Worm (Caenorhabditis elegans) whole organism, young adult: ENCODE results near the gene dohh-1.

ENCODE experiments used
- B0035.1 ChIP-seq: sonication (generic microtip); optimal IDR thresholded peaks from 2 replicates; lab custom pipeline; 2016; ENCODE audit warnings: missing genetic modification characterization, mild to moderate bottlenecking, missing compliant biosample characterization, missing genotype, missing genetic modification reagents
- B0261.1 ChIP-seq: sonication (generic microtip); optimal IDR thresholded peaks from 2 replicates; lab custom pipeline; 2016; ENCODE audit warnings: mild to moderate bottlenecking, missing genetic modification characterization, moderate library complexity, missing compliant biosample characterization
- C06A6.2 ChIP-seq: fragments of 200-800 bp; sonication (Bioruptor generic); conservative IDR thresholded peaks from 2 replicates; pipeline ENCODE4 v1.3.6; 2022; ENCODE audit warnings: missing genetic modification characterization, missing compliant biosample characterization
- D2030.7 ChIP-seq: fragments of 200-800 bp; sonication (Bioruptor generic); IDR thresholded peaks from 2 replicates; pipeline ENCODE4 v1.3.6; 2022; ENCODE audit warnings: missing genetic modification reagents, missing genetic modification characterization, missing compliant biosample characterization
- F39B2.1 ChIP-seq: fragments of 200-800 bp; sonication (Bioruptor generic); IDR thresholded peaks from 2 replicates; pipeline ENCODE4 v1.3.6; 2022; ENCODE audit warnings: missing genetic modification reagents, missing genetic modification characterization, missing compliant biosample characterization
- F57C9.4 ChIP-seq: sonication (generic microtip); optimal IDR thresholded peaks from 2 replicates; lab custom pipeline; 2017; ENCODE audit warnings: mild to moderate bottlenecking, missing genetic modification characterization, missing compliant biosample characterization
- T07F8.4 ChIP-seq: sonication (generic microtip); optimal IDR thresholded peaks from 2 replicates; lab custom pipeline; 2016; ENCODE audit warnings: mild to moderate bottlenecking, missing genetic modification characterization, moderate library complexity, missing compliant biosample characterization
- Y53F4B.3 ChIP-seq: fragments of 200-800 bp; sonication (Bioruptor generic); IDR thresholded peaks from 2 replicates; pipeline ENCODE4 v1.3.6; 2022; ENCODE audit warnings: missing genetic modification reagents, missing genetic modification characterization, missing compliant biosample characterization
- Y79H2A.3 ChIP-seq: fragments of 200-800 bp; sonication (Bioruptor generic); conservative IDR thresholded peaks from 2 replicates; pipeline ENCODE4 v1.3.6; 2022; ENCODE audit warnings: missing genetic modification reagents, missing genetic modification characterization, missing compliant biosample characterization
- ZK185.1 ChIP-seq: sonication (generic microtip); optimal IDR thresholded peaks from 2 replicates; lab custom pipeline; 2016; ENCODE audit warnings: mild to moderate bottlenecking, missing genetic modification characterization, missing compliant biosample characterization; ENCODE audit not compliant: poor library complexity, severe bottlenecking
- ama-1 ChIP-seq, 3 experiments: fragments of 150-350 bp in 1 of 3; sonication (generic microtip) in 2 of 3; optimal IDR thresholded peaks; 2 replicates each; lab custom pipeline; 2014 to 2018; ENCODE audit warnings: missing biosample characterization in 2 of 3, missing genetic modification characterization in 2 of 3, missing genetic modification reagents in 2 of 3
- aptf-3 ChIP-seq: fragments of 200-800 bp; sonication (Bioruptor generic); IDR thresholded peaks from 2 replicates; pipeline ENCODE4 v1.3.6; 2022; ENCODE audit warnings: missing genetic modification characterization, missing compliant biosample characterization
- attf-3 ChIP-seq: fragments of 200-800 bp; sonication (Bioruptor generic); conservative IDR thresholded peaks from 2 replicates; pipeline ENCODE4 v1.3.6; 2022; ENCODE audit warnings: missing genetic modification reagents, missing genetic modification characterization, missing compliant biosample characterization
- bed-1 ChIP-seq: fragments of 200-800 bp; sonication (Bioruptor generic); IDR thresholded peaks from 2 replicates; pipeline ENCODE4 v1.3.6; 2022; ENCODE audit warnings: missing genetic modification reagents, missing genetic modification characterization, missing compliant biosample characterization
- bed-2 ChIP-seq: fragments of 200-800 bp; sonication (Bioruptor generic); IDR thresholded peaks from 2 replicates; pipeline ENCODE4 v1.3.6; 2022; ENCODE audit warnings: missing genetic modification reagents, missing genetic modification characterization, missing compliant biosample characterization
- cebp-2 ChIP-seq: fragments of 200-800 bp; sonication (Bioruptor generic); IDR thresholded peaks from 2 replicates; pipeline ENCODE4 v1.3.6; 2022; ENCODE audit warnings: missing genetic modification characterization, missing compliant biosample characterization
- ceh-27 ChIP-seq: fragments of 200-800 bp; sonication (Bioruptor generic); optimal IDR thresholded peaks from 2 replicates; lab custom pipeline; 2018; ENCODE audit warnings: mild to moderate bottlenecking, missing genetic modification characterization, moderate library complexity, missing compliant biosample characterization
- ceh-40 ChIP-seq: fragments of 200-800 bp; sonication (Bioruptor generic); IDR thresholded peaks from 2 replicates; pipeline ENCODE4 v1.3.6; 2022; ENCODE audit warnings: missing genetic modification characterization, missing compliant biosample characterization
- ceh-79 ChIP-seq: sonication (generic microtip); optimal IDR thresholded peaks from 2 replicates; lab custom pipeline; 2017; ENCODE audit warnings: mild to moderate bottlenecking, missing genetic modification characterization, missing compliant biosample characterization
- ceh-91 ChIP-seq: fragments of 200-800 bp; sonication (Bioruptor generic); IDR thresholded peaks from 2 replicates; pipeline ENCODE4 v1.3.6; 2022; ENCODE audit warnings: missing genetic modification reagents, missing genetic modification characterization, missing compliant biosample characterization
- egrh-3 ChIP-seq: fragments of 200-800 bp; sonication (Bioruptor generic); IDR thresholded peaks from 2 replicates; pipeline ENCODE4 v1.3.6; 2022; ENCODE audit warnings: missing genetic modification reagents, missing genetic modification characterization, missing compliant biosample characterization
- ets-4 ChIP-seq: fragments of 200-800 bp; sonication (Bioruptor generic); optimal IDR thresholded peaks from 2 replicates; lab custom pipeline; 2018; ENCODE audit warnings: mild to moderate bottlenecking, missing genetic modification characterization, missing compliant biosample characterization
- hlh-12 ChIP-seq: sonication (generic microtip); optimal IDR thresholded peaks from 2 replicates; lab custom pipeline; 2016; ENCODE audit warnings: missing genetic modification characterization, missing compliant biosample characterization
- hlh-26 ChIP-seq: fragments of 200-800 bp; sonication (Bioruptor generic); conservative IDR thresholded peaks from 2 replicates; pipeline ENCODE4 v1.3.6; 2022; ENCODE audit warnings: missing genetic modification reagents, missing genetic modification characterization, missing compliant biosample characterization
- hmg-20 ChIP-seq: fragments of 200-800 bp; sonication (Bioruptor generic); IDR thresholded peaks from 2 replicates; pipeline ENCODE4 v1.3.6; 2022; ENCODE audit warnings: missing genetic modification reagents, missing genetic modification characterization, missing compliant biosample characterization
- lag-1 ChIP-seq: fragments of 200-800 bp; sonication (Bioruptor generic); IDR thresholded peaks from 2 replicates; pipeline ENCODE4 v1.3.6; 2022; ENCODE audit warnings: missing genetic modification reagents, missing genetic modification characterization, missing compliant biosample characterization
- lin-40 ChIP-seq: sonication (generic microtip); optimal IDR thresholded peaks from 2 replicates; lab custom pipeline; 2016; ENCODE audit warnings: missing genetic modification characterization, mild to moderate bottlenecking, missing compliant biosample characterization, missing genotype, missing genetic modification reagents
- lin-54 ChIP-seq: fragments of 200-800 bp; sonication (Bioruptor generic); optimal IDR thresholded peaks from 2 replicates; lab custom pipeline; 2018; ENCODE audit warnings: mild to moderate bottlenecking, missing genetic modification characterization, missing compliant biosample characterization
- lir-1 ChIP-seq: fragments of 200-800 bp; sonication (Bioruptor generic); conservative IDR thresholded peaks from 2 replicates; pipeline ENCODE4 v1.3.6; 2022; ENCODE audit warnings: missing genetic modification reagents, missing genetic modification characterization, missing compliant biosample characterization
- madf-10 ChIP-seq: sonication (generic microtip); optimal IDR thresholded peaks from 2 replicates; lab custom pipeline; 2016; ENCODE audit warnings: mild to moderate bottlenecking, missing genetic modification characterization, missing compliant biosample characterization
- madf-3 ChIP-seq: fragments of 200-800 bp; sonication (Bioruptor generic); IDR thresholded peaks from 2 replicates; pipeline ENCODE4 v1.3.6; 2022; ENCODE audit warnings: missing genetic modification reagents, missing genetic modification characterization, missing compliant biosample characterization
- madf-8 ChIP-seq: fragments of 200-800 bp; sonication (Bioruptor generic); conservative IDR thresholded peaks from 2 replicates; pipeline ENCODE4 v1.3.6; 2022; ENCODE audit warnings: missing genetic modification reagents, missing genetic modification characterization, missing compliant biosample characterization
- mel-28 ChIP-seq: sonication (generic microtip); optimal IDR thresholded peaks from 2 replicates; lab custom pipeline; 2016; ENCODE audit warnings: borderline replicate concordance, mild to moderate bottlenecking, missing genetic modification characterization, missing compliant biosample characterization
- mxl-1 ChIP-seq: sonication (generic microtip); optimal IDR thresholded peaks from 2 replicates; lab custom pipeline; 2016; ENCODE audit warnings: missing genetic modification characterization, missing compliant biosample characterization
- rcor-1 ChIP-seq: fragments of 200-800 bp; sonication (Bioruptor generic); IDR thresholded peaks from 2 replicates; pipeline ENCODE4 v1.3.6; 2022; ENCODE audit warnings: missing genetic modification reagents, missing genetic modification characterization, missing compliant biosample characterization
- rec-8 ChIP-seq, 2 experiments: sonication (generic microtip); optimal IDR thresholded peaks; 2 replicates each; lab custom pipeline; 2016; ENCODE audit warnings: mild to moderate bottlenecking in 2 of 2, missing genetic modification characterization in 2 of 2, missing genetic modification reagents in 2 of 2, missing genotype in 2 of 2, missing biosample characterization in 1 of 2, missing compliant biosample characterization in 1 of 2, moderate library complexity in 1 of 2
- repo-1 ChIP-seq: sonication (generic microtip); optimal IDR thresholded peaks from 2 replicates; lab custom pipeline; 2017; ENCODE audit warnings: mild to moderate bottlenecking, missing genetic modification characterization, missing compliant biosample characterization
- rpc-1 ChIP-seq, 2 experiments: fragments of 150-350 bp in 1 of 2; sonication (generic microtip) in 1 of 2; optimal IDR thresholded peaks; 2 replicates each; lab custom pipeline; 2014 to 2018; ENCODE audit warnings: missing biosample characterization in 1 of 2, missing genetic modification characterization in 1 of 2, missing genetic modification reagents in 1 of 2, missing genotype in 1 of 2
- snpc-1.3 ChIP-seq: sonication (generic microtip); optimal IDR thresholded peaks from 2 replicates; lab custom pipeline; 2017; ENCODE audit warnings: missing genetic modification characterization, mild to moderate bottlenecking, missing compliant biosample characterization, antibody characterized with exemption, moderate library complexity, missing genotype, missing genetic modification reagents; ENCODE audit not compliant: insufficient read depth
- snpc-4 ChIP-seq, 5 experiments: fragments of 150-350 bp in 1 of 5; sonication (generic microtip) in 4 of 5; optimal IDR thresholded peaks; 2 replicates each; lab custom pipeline; 2014 to 2018; ENCODE audit warnings: missing genetic modification characterization in 5 of 5, missing biosample characterization in 3 of 5, antibody characterized with exemption in 2 of 5, mild to moderate bottlenecking in 2 of 5, missing compliant biosample characterization in 2 of 5, missing genotype in 2 of 5, moderate library complexity in 2 of 5, missing genetic modification reagents in 1 of 5
- tbp1 ChIP-seq: fragments of 200-800 bp; sonication (Bioruptor generic); optimal IDR thresholded peaks from 2 replicates; lab custom pipeline; 2018; ENCODE audit warnings: mild to moderate bottlenecking, missing genetic modification characterization, missing compliant biosample characterization
- tbx-9 ChIP-seq: sonication (generic microtip); optimal IDR thresholded peaks from 2 replicates; lab custom pipeline; 2016; ENCODE audit warnings: borderline replicate concordance, missing genetic modification characterization, inconsistent platforms, missing compliant biosample characterization
- unc-130 ChIP-seq: sonication (generic microtip); optimal IDR thresholded peaks from 2 replicates; lab custom pipeline; 2016; ENCODE audit warnings: missing genetic modification reagents, missing genetic modification characterization, missing compliant biosample characterization
- unc-62 ChIP-seq: fragments of 150-350 bp; optimal IDR thresholded peaks from 2 replicates; lab custom pipeline; 2014; ENCODE audit warnings: missing biosample characterization, missing genetic modification reagents, missing genetic modification characterization
- ztf-18 ChIP-seq: sonication (generic microtip); optimal IDR thresholded peaks from 2 replicates; lab custom pipeline; 2016; ENCODE audit warnings: missing genotype, mild to moderate bottlenecking, missing genetic modification characterization, missing compliant biosample characterization

dohh-1 gene

DNA sequence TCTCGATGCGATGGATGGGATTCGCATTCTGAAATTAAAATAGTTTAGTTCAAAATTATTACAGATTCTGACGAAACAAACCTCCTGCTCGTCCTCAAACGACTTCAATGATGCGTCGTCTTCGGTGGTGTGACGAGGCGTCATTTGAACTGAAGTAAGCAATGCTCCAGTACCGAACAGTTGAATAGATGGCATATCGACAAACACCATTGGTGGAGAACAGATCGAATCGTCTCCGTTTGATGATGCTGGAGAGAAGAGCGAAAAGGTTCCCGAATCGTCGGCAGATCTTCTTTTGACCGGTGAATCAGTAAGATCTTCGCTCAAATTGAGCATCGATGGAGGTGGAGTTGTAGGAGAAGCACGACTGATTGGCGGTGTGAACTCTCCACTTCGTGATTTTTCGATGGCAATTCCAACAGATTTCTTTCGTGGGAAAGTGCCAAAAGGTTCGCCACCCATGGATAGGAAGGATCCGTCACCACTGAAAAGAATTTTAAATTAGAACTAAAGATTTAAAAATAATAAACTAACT is 35.3 kb upstream of the dohh-1 start (continued):
- TF ChIP-seq lag-1 (GFP tag; lab: Robert Waterston, UW) (no peak), ceh-40 (GFP tag; lab: Robert Waterston, UW) (no peak), ZK185.1 (tag; lab: Kevin White, UChicago) (no peak), ama-1 (optimal IDR thresholded peaks at IDR 0.05; lab: Kevin White, UChicago) (no peak), ama-1 (GFP tag; optimal IDR thresholded peaks at IDR 0.05; lab: Kevin White, UChicago) (no peak), F39B2.1 (GFP tag; lab: Robert Waterston, UW) (no peak; the same call in 1 of the 2 replicates), bed-1 (GFP tag; lab: Robert Waterston, UW) (0 out of 2 replicates have a peak, but pooled peaks have one; percentile 26), ceh-91 (GFP tag; lab: Robert Waterston, UW) (no peak), D2030.7 (GFP tag; lab: Robert Waterston, UW) (no peak)

DNA sequence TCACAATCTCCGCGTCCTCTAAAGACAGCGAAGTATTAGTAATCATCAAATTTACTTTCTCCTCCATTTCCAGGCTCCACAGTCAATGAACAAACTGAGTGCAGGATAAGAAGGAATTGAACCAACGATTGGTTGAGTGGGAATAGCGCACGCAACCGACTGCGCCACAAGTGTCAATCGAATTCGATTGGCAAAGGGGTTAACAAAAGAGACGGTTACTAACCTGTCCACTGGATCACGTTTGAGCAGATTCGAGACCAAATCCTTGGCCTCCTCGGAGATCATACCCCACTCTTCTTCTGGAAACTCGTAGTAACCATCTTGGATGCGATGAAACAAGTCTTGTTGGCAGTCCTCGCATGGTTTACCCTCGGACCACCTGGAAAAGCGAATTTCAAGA is 34.5 kb upstream of the dohh-1 start:
- TF ChIP-seq T07F8.4 (tag; lab: Kevin White, UChicago) (no peak), unc-130 (no peak), aptf-3 (GFP tag; lab: Robert Waterston, UW) (peak; percentile 39; the same call in 1 of the 2 replicates), hlh-12 (tag; lab: Kevin White, UChicago) (no peak), mxl-1 (tag; lab: Kevin White, UChicago) (no peak), bed-2 (GFP tag; lab: Robert Waterston, UW) (no peak), ztf-18 (tag; lab: Kevin White, UChicago) (no peak), C06A6.2 (GFP tag; lab: Robert Waterston, UW) (no peak), cebp-2 (GFP tag; lab: Robert Waterston, UW) (0 out of 2 replicates have a peak, but pooled peaks have one; percentile 3), F57C9.4 (tag; lab: Kevin White, UChicago) (no peak), ceh-27 (GFP tag; lab: Kevin White, UChicago) (no peak), madf-3 (no peak), Y53F4B.3 (GFP tag; lab: Robert Waterston, UW) (no peak), Y79H2A.3 (peak; percentile 61; the same call in 1 of the 2 replicates), rpc-1 (optimal IDR thresholded peaks at IDR 0.05; lab: Kevin White, UChicago) (peak; percentile 50), rpc-1 (tag; optimal IDR thresholded peaks at IDR 0.05; lab: Kevin White, UChicago) (peak; percentile 78), attf-3 (GFP tag; lab: Robert Waterston, UW) (no peak), hmg-20 (GFP tag; lab: Robert Waterston, UW) (no peak), madf-8 (GFP tag; lab: Robert Waterston, UW) (no peak; the same call in 1 of the 2 replicates), bed-1 (GFP tag; lab: Robert Waterston, UW) (no peak), snpc-1.3 (tag; lab: Kevin White, UChicago) (peak; percentile 40), hlh-26 (GFP tag; lab: Robert Waterston, UW) (no peak), egrh-3 (no peak), B0261.1 (tag; lab: Kevin White, UChicago) (peak; percentile 63), lir-1 (no peak), rec-8 (tag; optimal IDR thresholded peaks at IDR 0.05; lab: Kevin White, UChicago) (no peak), unc-62 (GFP tag; lab: Kevin White, UChicago) (no peak), mel-28 (no peak), ceh-79 (tag; lab: Kevin White, UChicago) (no peak), tbx-9 (tag; lab: Kevin White, UChicago) (no peak), B0035.1 (tag; lab: Kevin White, UChicago) (peak; percentile 13), madf-10 (tag; lab: Kevin White, UChicago) (no peak), lin-40 (no peak), ets-4 (GFP tag; lab: Kevin White, UChicago) (no peak), repo-1 (tag; lab: Kevin White, UChicago) (no peak), snpc-4 (GFP tag; optimal IDR thresholded peaks at IDR 0.05; lab: Kevin White, UChicago) (peak; percentile 42), snpc-4 (tag; optimal IDR thresholded peaks at IDR 0.05; lab: Kevin White, UChicago) (peak in 1 of 4 experiments; percentile 37), rcor-1 (no peak), lin-54 (GFP tag; lab: Kevin White, UChicago) (peak; percentile 34), tbp1 (GFP tag; lab: Kevin White, UChicago) (peak; percentile 87)
